Worm (Caenorhabditis elegans) whole organism, late embryonic: Measurements from ENCODE around the gene D1054.5.

Experiments used
- C08G9.2 ChIP-seq: sonication (generic microtip); optimal IDR thresholded peaks from 2 replicates; lab custom pipeline; 2016; ENCODE audit warnings: mild to moderate bottlenecking, missing genetic modification characterization, moderate library complexity, missing compliant biosample characterization
- F13H6.1 ChIP-seq: sonication (generic microtip); optimal IDR thresholded peaks from 2 replicates; lab custom pipeline; 2016; ENCODE audit warnings: missing genetic modification characterization, missing compliant biosample characterization
- K09A11.1 ChIP-seq: sonication (generic microtip); optimal IDR thresholded peaks from 2 replicates; lab custom pipeline; 2017; ENCODE audit warnings: antibody characterized with exemption, mild to moderate bottlenecking, missing genetic modification characterization, missing compliant biosample characterization; ENCODE audit not compliant: insufficient read depth
- ama-1 ChIP-seq: fragments of 150-350 bp; optimal IDR thresholded peaks from 2 replicates; lab custom pipeline; 2014
- ceh-14 ChIP-seq: sonication (generic microtip); optimal IDR thresholded peaks from 2 replicates; lab custom pipeline; 2016; ENCODE audit warnings: missing genotype, missing genetic modification characterization, missing compliant biosample characterization
- ceh-18 ChIP-seq: sonication (generic microtip); optimal IDR thresholded peaks from 2 replicates; lab custom pipeline; 2016; ENCODE audit warnings: missing genetic modification characterization, missing compliant biosample characterization
- ceh-30 ChIP-seq: fragments of 150-350 bp; optimal IDR thresholded peaks from 2 replicates; lab custom pipeline; 2014; ENCODE audit warnings: missing biosample characterization, missing genetic modification characterization
- dmd-4 ChIP-seq: sonication (generic microtip); optimal IDR thresholded peaks from 2 replicates; lab custom pipeline; 2016; ENCODE audit warnings: borderline replicate concordance, missing genetic modification characterization, missing compliant biosample characterization
- dve-1 ChIP-seq: sonication (generic microtip); optimal IDR thresholded peaks from 2 replicates; lab custom pipeline; 2017; ENCODE audit warnings: antibody characterized with exemption, mild to moderate bottlenecking, missing genetic modification characterization, missing compliant biosample characterization
- elt-2 ChIP-seq: sonication (generic microtip); optimal IDR thresholded peaks from 2 replicates; lab custom pipeline; 2016; ENCODE audit warnings: missing genetic modification reagents, missing genetic modification characterization, missing compliant biosample characterization
- elt-4 ChIP-seq: sonication (generic microtip); optimal IDR thresholded peaks from 2 replicates; lab custom pipeline; 2016; ENCODE audit warnings: missing genetic modification characterization, missing compliant biosample characterization
- gmeb-2 ChIP-seq: sonication (generic microtip); optimal IDR thresholded peaks from 2 replicates; lab custom pipeline; 2016; ENCODE audit warnings: missing genetic modification characterization, inconsistent platforms, missing compliant biosample characterization
- hlh-30 ChIP-seq: sonication (generic microtip); optimal IDR thresholded peaks from 2 replicates; lab custom pipeline; 2017; ENCODE audit warnings: antibody characterized with exemption, missing genetic modification characterization, missing compliant biosample characterization; ENCODE audit not compliant: insufficient read depth
- hlh-8 ChIP-seq: sonication (generic microtip); optimal IDR thresholded peaks from 2 replicates; lab custom pipeline; 2016; ENCODE audit warnings: missing genotype, missing genetic modification characterization, missing compliant biosample characterization
- lin-11 ChIP-seq: fragments of 200-800 bp; sonication (Bioruptor generic); optimal IDR thresholded peaks from 2 replicates; lab custom pipeline; 2018; ENCODE audit warnings: mild to moderate bottlenecking, missing genetic modification characterization, missing compliant biosample characterization
- madf-2 ChIP-seq: sonication (generic microtip); optimal IDR thresholded peaks from 2 replicates; lab custom pipeline; 2017; ENCODE audit warnings: missing genetic modification characterization, missing compliant biosample characterization
- nfya-1 ChIP-seq: sonication (generic microtip); optimal IDR thresholded peaks from 2 replicates; lab custom pipeline; 2017; ENCODE audit warnings: missing genetic modification characterization, mild to moderate bottlenecking, missing compliant biosample characterization, antibody characterized with exemption, moderate library complexity
- npax-4 ChIP-seq: sonication (generic microtip); optimal IDR thresholded peaks from 2 replicates; lab custom pipeline; 2016; ENCODE audit warnings: missing genetic modification characterization, missing compliant biosample characterization
- pha-2 ChIP-seq: sonication (generic microtip); optimal IDR thresholded peaks from 2 replicates; lab custom pipeline; 2017; ENCODE audit warnings: mild to moderate bottlenecking, missing genetic modification characterization, missing compliant biosample characterization
- pqm-1 ChIP-seq: sonication (generic microtip); optimal IDR thresholded peaks from 2 replicates; lab custom pipeline; 2016; ENCODE audit warnings: missing genetic modification characterization, missing compliant biosample characterization
- pros-1 ChIP-seq: fragments of 150-350 bp; optimal IDR thresholded peaks from 2 replicates; lab custom pipeline; 2014; ENCODE audit warnings: missing biosample characterization, missing genetic modification reagents, missing genetic modification characterization
- rnt-1 ChIP-seq: sonication (generic microtip); optimal IDR thresholded peaks from 2 replicates; lab custom pipeline; 2016; ENCODE audit warnings: missing genetic modification characterization, missing compliant biosample characterization
- sdc-2 ChIP-seq: sonication (generic microtip); optimal IDR thresholded peaks from 2 replicates; lab custom pipeline; 2016; ENCODE audit warnings: missing genotype, missing genetic modification characterization, missing compliant biosample characterization
- tbx-2 ChIP-seq: sonication (generic microtip); optimal IDR thresholded peaks from 2 replicates; lab custom pipeline; 2016; ENCODE audit warnings: missing genetic modification characterization, missing compliant biosample characterization
- unc-42 ChIP-seq: sonication (generic microtip); optimal IDR thresholded peaks from 2 replicates; lab custom pipeline; 2016; ENCODE audit warnings: missing genotype, missing genetic modification characterization, missing compliant biosample characterization
- unc-55 ChIP-seq: sonication (generic microtip); optimal IDR thresholded peaks from 2 replicates; lab custom pipeline; 2017; ENCODE audit warnings: missing biosample characterization, missing genetic modification reagents, missing genetic modification characterization
- unc-86 ChIP-seq: sonication (generic microtip); optimal IDR thresholded peaks from 2 replicates; lab custom pipeline; 2016; ENCODE audit warnings: missing genetic modification characterization, missing compliant biosample characterization
- ztf-16 ChIP-seq: sonication (generic microtip); optimal IDR thresholded peaks from 2 replicates; lab custom pipeline; 2017; ENCODE audit warnings: missing genetic modification characterization, missing compliant biosample characterization

The D1054.5 gene

ce11 chrV:10731989-10732472, 44.3 kb downstream of the D1054.5 start, which contains the start of gene T28B11.1:
TSS of gene T28B11.1 (minus strand) at chrV:10732422.
- TF ChIP-seq elt-4 (no peak), elt-2 (tag; lab: Kevin White, UChicago) (peak; percentile 94), madf-2 (tag; lab: Kevin White, UChicago) (no peak)

ce11 chrV:10730824-10731416, 45.5 kb downstream of the D1054.5 start:
- peak; percentile 47 for TF ChIP-seq unc-55 (GFP tag; lab: Kevin White, UChicago)
- TF ChIP-seq hlh-8 (tag; lab: Kevin White, UChicago): no peak

ce11 chrV:10729456-10729904, 46.9 kb downstream of the D1054.5 start:
- TF ChIP-seq C08G9.2 (tag; lab: Kevin White, UChicago) (no peak), elt-2 (tag; lab: Kevin White, UChicago) (peak; percentile 45), dve-1 (tag; lab: Kevin White, UChicago) (peak; percentile 66), pqm-1 (tag; lab: Kevin White, UChicago) (peak; percentile 21), hlh-30 (tag; lab: Kevin White, UChicago) (peak; percentile 7)

DNA sequence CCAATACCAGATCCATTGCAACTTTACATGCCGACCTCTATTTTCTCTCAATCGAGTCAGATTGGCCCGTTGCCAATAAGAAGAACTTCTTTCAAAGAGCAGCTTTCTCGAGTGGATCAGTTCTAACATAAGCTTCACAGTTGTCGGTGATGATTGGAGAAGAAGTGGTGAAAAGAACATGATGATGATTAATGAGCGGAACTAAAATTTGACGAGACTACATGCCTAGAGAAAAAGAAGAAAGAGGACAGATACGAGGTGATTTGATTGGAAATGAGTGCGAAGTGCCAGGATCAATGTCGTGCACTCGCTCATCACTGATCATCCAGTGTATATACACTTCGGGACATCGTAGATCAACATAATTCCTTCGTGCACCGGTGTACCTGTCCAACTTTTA, 48.7 kb downstream of the D1054.5 start:
- TF ChIP-seq nfya-1 (tag; lab: Kevin White, UChicago) (peak; percentile 32), unc-55 (GFP tag; lab: Kevin White, UChicago) (peak; percentile 92), ztf-16 (tag; lab: Kevin White, UChicago) (no peak), rnt-1 (tag; lab: Kevin White, UChicago) (peak; percentile 19), ceh-18 (peak; percentile 73), unc-86 (tag; lab: Kevin White, UChicago) (no peak)

- TF ChIP-seq elt-2 (tag; lab: Kevin White, UChicago) (peak; percentile 88), hlh-8 (tag; lab: Kevin White, UChicago) (no peak), ama-1 (lab: Kevin White, UChicago) (no peak), K09A11.1 (tag; lab: Kevin White, UChicago) (no peak), pha-2 (tag; lab: Kevin White, UChicago) (no peak)
These were observed 49.7 kb downstream of the D1054.5 start for ce11 chrV:10726691-10727090.

DNA sequence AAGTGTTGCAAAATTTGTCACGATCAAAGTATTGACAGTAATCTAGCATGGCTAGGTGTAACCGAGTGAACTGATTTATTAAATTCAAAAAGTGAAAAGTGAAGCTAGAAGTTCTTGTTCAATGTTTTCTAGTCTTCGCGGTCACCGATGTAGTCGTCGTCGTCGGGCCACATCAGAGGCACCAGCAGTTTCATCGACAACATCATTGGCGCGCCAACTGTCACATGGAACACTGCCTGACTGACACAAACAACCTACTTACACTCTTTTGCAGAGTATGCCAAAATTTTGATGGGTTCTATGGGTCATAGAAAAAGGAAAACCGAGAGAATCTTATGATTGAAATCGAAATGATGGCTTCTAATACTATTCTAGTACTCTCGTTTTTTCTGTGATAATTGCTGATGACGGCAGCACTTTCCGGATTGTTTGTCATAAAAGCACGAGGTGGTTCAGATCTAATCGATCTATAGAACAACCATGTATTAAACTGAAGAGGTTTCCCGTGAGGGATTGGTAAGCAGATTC, 50.9 kb downstream of the D1054.5 start:
- TF ChIP-seq pros-1 (tag; lab: Kevin White, UChicago) (no peak), gmeb-2 (tag; lab: Kevin White, UChicago) (no peak), lin-11 (tag; lab: Kevin White, UChicago) (no peak), F13H6.1 (no peak), pqm-1 (tag; lab: Kevin White, UChicago) (no peak), sdc-2 (tag; lab: Kevin White, UChicago) (no peak), unc-42 (tag; lab: Kevin White, UChicago) (no peak)

ce11 chrV:10724472-10724871, 51.9 kb downstream of the D1054.5 start:
- no peak for TF ChIP-seq hlh-8 (tag; lab: Kevin White, UChicago)
- no peak for TF ChIP-seq ceh-14 (tag; lab: Kevin White, UChicago)
- TF ChIP-seq tbx-2 (tag; lab: Kevin White, UChicago): no peak
- no peak for TF ChIP-seq ceh-30
- TF ChIP-seq npax-4 (tag; lab: Kevin White, UChicago): no peak
- TF ChIP-seq dmd-4 (tag; lab: Kevin White, UChicago): no peak
- TF ChIP-seq, all 69 proteins: peak for 0
